Worm (Caenorhabditis elegans) whole organism, L2 larva: ENCODE measurements around the gene dnj-5.

ENCODE experiments used
- ZK546.5 ChIP-seq: sonication (generic microtip); optimal IDR thresholded peaks from 2 replicates; lab custom pipeline; 2017; ENCODE audit warnings: missing biosample characterization, missing genetic modification characterization
- ama-1 ChIP-seq: fragments of 150-350 bp; optimal IDR thresholded peaks from 2 replicates; lab custom pipeline; 2018; ENCODE audit warnings: inconsistent platforms
- elt-1 ChIP-seq: fragments of 150-350 bp; optimal IDR thresholded peaks from 2 replicates; lab custom pipeline; 2014; ENCODE audit warnings: missing biosample characterization, missing genetic modification characterization
- elt-3 ChIP-seq: sonication (generic microtip); optimal IDR thresholded peaks from 2 replicates; lab custom pipeline; 2017; ENCODE audit warnings: missing biosample characterization, missing genetic modification characterization
- mab-5 ChIP-seq: fragments of 150-350 bp; optimal IDR thresholded peaks from 2 replicates; lab custom pipeline; 2014; ENCODE audit warnings: missing biosample characterization, missing genetic modification characterization
- snpc-4 ChIP-seq: fragments of 150-350 bp; optimal IDR thresholded peaks from 2 replicates; lab custom pipeline; 2014; ENCODE audit warnings: missing biosample characterization, missing genetic modification characterization
- unc-55 ChIP-seq: fragments of 150-350 bp; sonication (generic microtip); optimal IDR thresholded peaks from 3 replicates; lab custom pipeline; 2014; ENCODE audit warnings: missing biosample characterization, missing genetic modification reagents, missing genetic modification characterization
- ztf-11 ChIP-seq: sonication (generic microtip); optimal IDR thresholded peaks from 2 replicates; lab custom pipeline; 2017; ENCODE audit warnings: missing biosample characterization, missing genetic modification characterization
- ztf-4 ChIP-seq: fragments of 150-350 bp; optimal IDR thresholded peaks from 2 replicates; lab custom pipeline; 2014; ENCODE audit warnings: missing biosample characterization, missing genetic modification characterization

DNA sequence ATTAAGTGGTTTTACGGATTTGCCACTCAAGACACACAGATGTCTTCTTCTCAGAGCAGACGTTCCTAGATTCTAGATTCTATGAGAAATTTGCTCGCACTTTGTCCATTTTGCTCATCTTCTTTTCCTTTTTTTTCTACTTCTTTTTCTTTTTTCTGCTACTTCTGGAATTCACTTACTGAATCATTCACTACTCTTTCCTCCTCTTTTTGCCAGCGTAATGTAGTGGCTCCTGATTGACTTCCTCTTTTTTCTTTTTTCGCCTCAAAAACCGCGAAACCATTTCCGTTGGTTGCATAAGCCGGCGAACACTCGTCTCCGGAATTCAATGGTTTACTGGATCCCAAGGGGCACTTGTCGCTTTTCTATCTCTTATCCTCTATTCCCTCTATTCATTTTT, 25.9 kb downstream of the dnj-5 start:
- no peak for TF ChIP-seq ama-1 (lab: Kevin White, UChicago)
- no peak for TF ChIP-seq ztf-4 (tag; lab: Kevin White, UChicago)
- no peak for TF ChIP-seq elt-3
- no peak for TF ChIP-seq elt-1 (tag; lab: Kevin White, UChicago)
- no peak for TF ChIP-seq snpc-4
- TF ChIP-seq mab-5 = no peak
- TF ChIP-seq ZK546.5 (tag; lab: Kevin White, UChicago) = no peak
- no peak for TF ChIP-seq ztf-11 (tag; lab: Kevin White, UChicago)
- TF ChIP-seq unc-55 = no peak
